Fruit fly (Drosophila melanogaster) ovary, adult (tissue): ENCODE measurements around the gene Slu7.

ENCODE experiments used
- CG17801 ChIP-seq: fragments of 200-800 bp; optimal IDR thresholded peaks from 2 replicates; lab custom pipeline; 2019; ENCODE audit warnings: missing biosample characterization, mild to moderate bottlenecking, missing genetic modification characterization, moderate library complexity; ENCODE audit not compliant: partially characterized antibody

The Slu7 gene

dm6 chr3R:29049055-29049722 is 10.3 kb upstream of the Slu7 start, which contains the start of gene CG11837:
CG11837 (plus strand) TSS chr3R:29049493.
- no peak for TF ChIP-seq CG17801

- TF ChIP-seq CG17801: peak; percentile 48
These were observed 1.8 kb upstream of the Slu7 start for dm6 chr3R:29040526-29041195.

dm6 chr3R:29039704-29040430 is 996 bp upstream of the Slu7 start:
- peak; percentile 20 for TF ChIP-seq CG17801

- peak; percentile 40 for TF ChIP-seq CG17801
These were observed 4.8 kb downstream of the Slu7 start, which contains the start of the genes beta4GalNAcTB and Cpsf100 for dm6 chr3R:29033909-29034629. beta4GalNAcTB (minus strand) TSS chr3R:29034008. Cpsf100 (plus strand) TSS chr3R:29034573.

dm6 chr3R:29032542-29032941 is 6.3 kb downstream of the Slu7 start, which contains the start of gene Ssl2:
Ssl2 (minus strand) TSS chr3R:29032642.
- TF ChIP-seq CG17801: no peak

dm6 chr3R:29027122-29027521 is 11.7 kb downstream of the Slu7 start, which contains the start of the genes eIF4E6 and CG1951:
eIF4E6 (minus strand) TSS chr3R:29027174.
CG1951 (plus strand) TSS chr3R:29027236.
- peak; percentile 32 for TF ChIP-seq CG17801

dm6 chr3R:29024671-29025070 is 14.2 kb downstream of the Slu7 start, which contains the start of gene CG14518:
CG14518 (plus strand) TSS chr3R:29024971.
- no peak for TF ChIP-seq CG17801

- TF ChIP-seq CG17801: no peak
These were observed 18.5 kb downstream of the Slu7 start, which contains the start of gene wat for dm6 chr3R:29020366-29020765. wat (minus strand) TSS chr3R:29020406.

dm6 chr3R:29011144-29011543 is 27.7 kb downstream of the Slu7 start:
- TF ChIP-seq CG17801: no peak

dm6 chr3R:29005622-29006018 is 33.3 kb downstream of the Slu7 start:
- TF ChIP-seq CG17801: no peak

dm6 chr3R:29004884-29005621 is 33.8 kb downstream of the Slu7 start:
- TF ChIP-seq CG17801: peak; percentile 3

dm6 chr3R:29000001-29000400 is 38.9 kb downstream of the Slu7 start:
- no peak for TF ChIP-seq CG17801

- no peak for TF ChIP-seq CG17801
These were observed 39.9 kb downstream of the Slu7 start for dm6 chr3R:28998999-28999398.

dm6 chr3R:28990695-28991094 is 48.2 kb downstream of the Slu7 start:
- no peak for TF ChIP-seq CG17801

dm6 chr3R:28989388-28989787 is 49.5 kb downstream of the Slu7 start:
- no peak for TF ChIP-seq CG17801
